Fruit fly (Drosophila melanogaster): Measurements from ENCODE around the gene promL.

Gene promL

dm6 chr3L:3143383-3143962 is 15.9 kb upstream of the promL start, which contains the start of the genes CG11537 and Alg2 (continued):
- peak; percentile 7 for TF ChIP-seq CG1602 (GFP tag; optimal IDR thresholded peaks at IDR 0.05)
- TF ChIP-seq CG14014 (GFP tag; IDR thresholded peaks at IDR 0.05) = no peak
- TF ChIP-seq gfzf (GFP tag; optimal IDR thresholded peaks at IDR 0.05) = peak; percentile 69
- TF ChIP-seq Oli (tag; optimal IDR thresholded peaks at IDR 0.05) = no peak
- 0 out of 3 replicates have a peak, but pooled peaks have one; percentile 39 for TF ChIP-seq CG34422 (GFP tag; IDR thresholded peaks at IDR 0.05)
- peak; percentile 28 for TF ChIP-seq CG1603 (tag; optimal IDR thresholded peaks at IDR 0.05)
- TF ChIP-seq fu2 (GFP tag; optimal IDR thresholded peaks at IDR 0.05) = no peak
- TF ChIP-seq fru (optimal IDR thresholded peaks at IDR 0.05) = no peak
- TF ChIP-seq Rfx (GFP tag; IDR thresholded peaks at IDR 0.05) = peak; percentile 56
- TF ChIP-seq CG4730 (GFP tag; IDR thresholded peaks at IDR 0.05) = no peak
- TF ChIP-seq rib (GFP tag; IDR thresholded peaks at IDR 0.05) = no peak; the same call in 1 of the 2 replicates
- TF ChIP-seq HHEX (GFP tag; optimal IDR thresholded peaks at IDR 0.05) = peak; percentile 12
- TF ChIP-seq dpn (GFP tag; optimal IDR thresholded peaks at IDR 0.05) = no peak
- no peak for TF ChIP-seq CG8089 (GFP tag; optimal IDR thresholded peaks at IDR 0.05)
- no peak for TF ChIP-seq CG17328 (GFP tag; IDR thresholded peaks at IDR 0.05)
- no peak for TF ChIP-seq prd (optimal IDR thresholded peaks at IDR 0.05)
- no peak; the same call in 2 of the 3 replicates for TF ChIP-seq prd (GFP tag; IDR thresholded peaks at IDR 0.05)
- no peak for TF ChIP-seq Lpt (GFP tag; optimal IDR thresholded peaks at IDR 0.05)
- no peak for TF ChIP-seq CG15479 (GFP tag; optimal IDR thresholded peaks at IDR 0.05)
- no peak for TF ChIP-seq Rx (GFP tag; IDR thresholded peaks at IDR 0.05)
- TF ChIP-seq Sry-δ (GFP tag; optimal IDR thresholded peaks at IDR 0.05) = no peak
- TF ChIP-seq Mad (GFP tag; optimal IDR thresholded peaks at IDR 0.05) = no peak
- TF ChIP-seq CG15073 (GFP tag; optimal IDR thresholded peaks at IDR 0.05) = no peak
- peak; percentile 47 for TF ChIP-seq CG12391 (tag; optimal IDR thresholded peaks at IDR 0.05)
- no peak for TF ChIP-seq Awh (GFP tag; IDR thresholded peaks at IDR 0.05)
- no peak for TF ChIP-seq CG7963 (GFP tag; IDR thresholded peaks at IDR 0.05; ENCODE audit: partially characterized antibody)
- no peak for TF ChIP-seq H15 (GFP tag; IDR thresholded peaks at IDR 0.05)
- no peak for TF ChIP-seq gcm (GFP tag; optimal IDR thresholded peaks at IDR 0.05)
- TF ChIP-seq CG2202 (tag; optimal IDR thresholded peaks at IDR 0.05) = no peak
- peak; percentile 44 for TF ChIP-seq CG17829 (tag; optimal IDR thresholded peaks at IDR 0.05)
- TF ChIP-seq CG7271 (tag; optimal IDR thresholded peaks at IDR 0.05) = no peak
- no peak for TF ChIP-seq CG12942 (GFP tag; optimal IDR thresholded peaks at IDR 0.05)
- TF ChIP-seq abd-A (tag; optimal IDR thresholded peaks at IDR 0.05) = no peak
- no peak for TF ChIP-seq ase (GFP tag; IDR thresholded peaks at IDR 0.05)
- no peak for TF ChIP-seq Doc3 (GFP tag; IDR thresholded peaks at IDR 0.05; ENCODE audit: partially characterized antibody)
- TF ChIP-seq Dref (GFP tag; IDR thresholded peaks at IDR 0.05) = no peak
- TF ChIP-seq CG9932 (GFP tag; IDR thresholded peaks at IDR 0.05) = peak; percentile 61
- TF ChIP-seq Elba2 (GFP tag; optimal IDR thresholded peaks at IDR 0.05) = no peak
- TF ChIP-seq Asciz (GFP tag; optimal IDR thresholded peaks at IDR 0.05) = no peak
- no peak for TF ChIP-seq pho (GFP tag; optimal IDR thresholded peaks at IDR 0.05)
- TF ChIP-seq schlank (tag; optimal IDR thresholded peaks at IDR 0.05) = no peak
- no peak for TF ChIP-seq Adf1 (GFP tag; IDR thresholded peaks at IDR 0.05)
- no peak for TF ChIP-seq HLH4C (GFP tag; IDR thresholded peaks at IDR 0.05; ENCODE audit: partially characterized antibody)
- no peak for TF ChIP-seq CG16779 (GFP tag; IDR thresholded peaks at IDR 0.05)
- no peak for TF ChIP-seq CG9817 (tag; optimal IDR thresholded peaks at IDR 0.05)
- no peak for TF ChIP-seq CG11093 (GFP tag; IDR thresholded peaks at IDR 0.05)
- TF ChIP-seq CG3847 (GFP tag; IDR thresholded peaks at IDR 0.05) = 0 out of 2 replicates have a peak, but pooled peaks have one; percentile 22
- peak; percentile 75 for TF ChIP-seq slbo (GFP tag; IDR thresholded peaks at IDR 0.05)
- no peak for TF ChIP-seq CG18619 (GFP tag; optimal IDR thresholded peaks at IDR 0.05)
- no peak for TF ChIP-seq CG4820 (GFP tag; optimal IDR thresholded peaks at IDR 0.05)
- TF ChIP-seq Max (GFP tag; optimal IDR thresholded peaks at IDR 0.05) = peak; percentile 28
- peak; percentile 29 for TF ChIP-seq Med (GFP tag)
